Worm (Caenorhabditis elegans) whole organism, L3 larva: ENCODE measurements around the gene twk-44.

ENCODE experiments used
- ama-1 ChIP-seq: fragments of 150-350 bp; optimal IDR thresholded peaks from 2 replicates; lab custom pipeline; 2018
- ceh-82 ChIP-seq: fragments of 150-350 bp; optimal IDR thresholded peaks from 2 replicates; lab custom pipeline; 2014; ENCODE audit warnings: missing biosample characterization, missing genetic modification characterization
- ceh-9 ChIP-seq: sonication (generic microtip); optimal IDR thresholded peaks from 2 replicates; lab custom pipeline; 2018; ENCODE audit warnings: missing biosample characterization, missing genetic modification characterization
- elt-3 ChIP-seq, 3 experiments: fragments of 150-350 bp in 1 of 3; sonication (generic microtip) in 2 of 3; optimal IDR thresholded peaks; 2 replicates in 2 of 3; 4 replicates in 1 of 3; lab custom pipeline; 2014 to 2017; ENCODE audit warnings: missing biosample characterization in 3 of 3, missing genetic modification characterization in 3 of 3
- eor-1 ChIP-seq, 2 experiments: fragments of 150-350 bp; optimal IDR thresholded peaks; 2 replicates each; lab custom pipeline; 2014 to 2018; ENCODE audit warnings: missing biosample characterization in 2 of 2, missing genetic modification characterization in 2 of 2
- fkh-10 ChIP-seq: sonication (generic microtip); optimal IDR thresholded peaks from 2 replicates; lab custom pipeline; 2017; ENCODE audit warnings: missing biosample characterization, missing genetic modification reagents, missing genetic modification characterization
- fos-1 ChIP-seq: fragments of 150-350 bp; optimal IDR thresholded peaks from 2 replicates; lab custom pipeline; 2014; ENCODE audit warnings: missing biosample characterization, missing genetic modification characterization
- jun-1 ChIP-seq: fragments of 150-350 bp; optimal IDR thresholded peaks from 2 replicates; lab custom pipeline; 2014; ENCODE audit warnings: missing biosample characterization, missing genetic modification reagents, missing genetic modification characterization
- nhr-11 ChIP-seq: fragments of 150-350 bp; optimal IDR thresholded peaks from 2 replicates; lab custom pipeline; 2014; ENCODE audit warnings: missing biosample characterization, missing genetic modification characterization
- nhr-28 ChIP-seq: fragments of 150-350 bp; optimal IDR thresholded peaks from 2 replicates; lab custom pipeline; 2014; ENCODE audit warnings: missing biosample characterization, missing genetic modification characterization
- pha-4 ChIP-seq: fragments of 150-350 bp; optimal IDR thresholded peaks from 2 replicates; lab custom pipeline; 2014; ENCODE audit warnings: missing biosample characterization, missing genetic modification reagents, missing genetic modification characterization
- snpc-4 ChIP-seq: fragments of 150-350 bp; optimal IDR thresholded peaks from 2 replicates; lab custom pipeline; 2014; ENCODE audit warnings: missing biosample characterization, missing genetic modification characterization
- tbx-2 ChIP-seq: sonication (generic microtip); optimal IDR thresholded peaks from 2 replicates; lab custom pipeline; 2016; ENCODE audit warnings: mild to moderate bottlenecking, missing genetic modification characterization, missing compliant biosample characterization
- unc-62 ChIP-seq: fragments of 150-350 bp; sonication (generic microtip); optimal IDR thresholded peaks from 4 replicates; lab custom pipeline; 2014; ENCODE audit warnings: missing biosample characterization, missing genetic modification reagents, missing genetic modification characterization

DNA sequence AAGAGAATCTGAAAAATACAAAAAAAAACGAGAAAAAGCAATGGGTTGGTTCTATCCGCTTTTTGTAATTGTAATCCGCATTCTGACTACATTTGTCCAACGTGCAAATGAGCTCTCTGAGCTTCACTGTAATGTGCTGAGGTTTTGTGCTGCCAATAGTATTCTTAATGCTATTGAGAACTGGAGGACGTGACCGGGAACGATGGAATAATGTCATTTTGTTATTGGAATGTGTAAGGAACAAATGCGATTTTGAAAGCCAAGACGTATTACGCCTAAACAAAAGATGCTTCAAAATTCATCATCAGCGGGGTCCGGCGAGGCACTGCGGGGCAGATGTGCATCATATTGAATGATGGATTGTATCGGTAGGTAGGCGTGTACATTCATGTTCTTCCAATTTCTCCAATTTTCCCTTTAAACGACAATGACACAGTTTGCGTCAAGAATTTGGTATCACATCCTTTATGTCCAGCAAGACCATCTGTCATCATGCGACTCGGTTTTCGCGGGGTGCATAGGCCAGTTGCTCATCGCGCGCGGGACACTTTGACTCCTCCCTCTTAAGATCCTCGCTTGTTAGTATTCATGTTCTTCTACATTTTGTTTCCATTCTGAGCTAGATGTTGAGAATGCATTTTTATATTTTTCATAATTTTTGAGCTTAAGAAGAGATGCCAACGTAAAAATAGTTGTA lies 46.3 kb upstream of the twk-44 start:
- TF ChIP-seq snpc-4 (tag; lab: Kevin White, UChicago) = no peak
- TF ChIP-seq pha-4 (tag; lab: Kevin White, UChicago) = no peak
- TF ChIP-seq jun-1 (tag; lab: Kevin White, UChicago) = no peak
- no peak for TF ChIP-seq nhr-28 (tag; lab: Kevin White, UChicago)
- TF ChIP-seq ceh-9 (tag; lab: Kevin White, UChicago) = no peak
- TF ChIP-seq nhr-11 (tag; lab: Kevin White, UChicago) = no peak
- TF ChIP-seq eor-1 (tag; optimal IDR thresholded peaks at IDR 0.05; lab: Kevin White, UChicago) = no peak
- no peak for TF ChIP-seq ama-1 (lab: Kevin White, UChicago)
- no peak for TF ChIP-seq fos-1
- TF ChIP-seq ceh-82 (tag; lab: Kevin White, UChicago) = no peak
- no peak for TF ChIP-seq fkh-10 (GFP tag; lab: Kevin White, UChicago)
- TF ChIP-seq elt-3 (tag; optimal IDR thresholded peaks at IDR 0.05; lab: Kevin White, UChicago) = no peak
- no peak for TF ChIP-seq tbx-2 (tag; lab: Kevin White, UChicago)
- no peak for TF ChIP-seq unc-62
